Fruit fly (Drosophila melanogaster) whole organism, pupa: ENCODE measurements around the gene Sulf1.

Experiments
- CG10348 ChIP-seq: fragments of 200-800 bp; sonication (Bioruptor generic); IDR thresholded peaks from 2 replicates; pipeline ENCODE4 v1.3.6; 2022; ENCODE audit warnings: missing biosample characterization, missing genetic modification characterization
- CG12605 ChIP-seq: fragments of 200-800 bp; sonication (Bioruptor generic); IDR thresholded peaks from 2 replicates; pipeline ENCODE4 v1.3.6; 2022; ENCODE audit warnings: missing biosample characterization, missing genetic modification characterization
- CG13204 ChIP-seq: fragments of 200-800 bp; sonication (Bioruptor generic); optimal IDR thresholded peaks from 2 replicates; lab custom pipeline; 2018; ENCODE audit warnings: missing biosample characterization, mild to moderate bottlenecking, missing genetic modification characterization, moderate library complexity
- CG14655 ChIP-seq: fragments of 200-800 bp; sonication (Bioruptor generic); optimal IDR thresholded peaks from 3 replicates; lab custom pipeline; 2017; ENCODE audit warnings: mild to moderate bottlenecking, missing biosample characterization, missing genetic modification reagents, missing genetic modification characterization
- CG15710 ChIP-seq: fragments of 200-800 bp; sonication (Bioruptor generic); optimal IDR thresholded peaks from 2 replicates; lab custom pipeline; 2018; ENCODE audit warnings: missing biosample characterization, mild to moderate bottlenecking, missing genetic modification characterization, moderate library complexity
- CG17806 ChIP-seq: fragments of 200-800 bp; sonication (Bioruptor generic); optimal IDR thresholded peaks from 2 replicates; lab custom pipeline; 2018; ENCODE audit warnings: missing biosample characterization, mild to moderate bottlenecking, missing genetic modification characterization, moderate library complexity
- CG32121 ChIP-seq: fragments of 200-800 bp; sonication (Bioruptor generic); IDR thresholded peaks from 2 replicates; pipeline ENCODE4 v1.3.6; 2022; ENCODE audit warnings: missing biosample characterization, missing genetic modification characterization
- CG34367 ChIP-seq: fragments of 200-800 bp; sonication (Bioruptor generic); optimal IDR thresholded peaks from 2 replicates; lab custom pipeline; 2018; ENCODE audit warnings: missing biosample characterization, mild to moderate bottlenecking, missing genetic modification characterization
- CG4496 ChIP-seq: fragments of 200-800 bp; sonication (Bioruptor generic); IDR thresholded peaks from 3 replicates; pipeline ENCODE4 v1.3.6; 2022; ENCODE audit warnings: missing biosample characterization, missing genetic modification characterization
- CG8159 ChIP-seq: fragments of 200-800 bp; sonication (Bioruptor generic); optimal IDR thresholded peaks from 3 replicates; lab custom pipeline; 2018; ENCODE audit warnings: missing biosample characterization, mild to moderate bottlenecking, missing genetic modification characterization, moderate library complexity
- CG8301 ChIP-seq: fragments of 200-800 bp; sonication (Bioruptor generic); optimal IDR thresholded peaks from 2 replicates; lab custom pipeline; 2018; ENCODE audit warnings: missing biosample characterization, mild to moderate bottlenecking, missing genetic modification characterization
- CG9948 ChIP-seq: fragments of 200-800 bp; sonication (Bioruptor generic); optimal IDR thresholded peaks from 2 replicates; lab custom pipeline; 2018; ENCODE audit warnings: missing biosample characterization, mild to moderate bottlenecking, missing genetic modification characterization, moderate library complexity
- D1 ChIP-seq: fragments of 200-800 bp; sonication (Bioruptor generic); optimal IDR thresholded peaks from 2 replicates; lab custom pipeline; 2018; ENCODE audit warnings: missing biosample characterization, mild to moderate bottlenecking, missing genetic modification characterization, moderate library complexity
- EcR ChIP-seq: fragments of 200-800 bp; sonication (Bioruptor generic); optimal IDR thresholded peaks from 3 replicates; lab custom pipeline; 2019; ENCODE audit warnings: missing biosample characterization, missing genetic modification characterization, mild to moderate bottlenecking, moderate library complexity, missing genetic modification reagents
- Ets98B ChIP-seq: fragments of 200-800 bp; sonication (Bioruptor generic); IDR thresholded peaks from 2 replicates; pipeline ENCODE4 v1.3.6; 2022; ENCODE audit warnings: missing biosample characterization, missing genetic modification characterization
- Pif1A ChIP-seq: fragments of 200-800 bp; sonication (Bioruptor generic); optimal IDR thresholded peaks from 3 replicates; lab custom pipeline; 2016; ENCODE audit warnings: missing biosample characterization, missing genetic modification characterization
- Pif1B ChIP-seq: fragments of 200-800 bp; sonication (Bioruptor generic); optimal IDR thresholded peaks from 3 replicates; lab custom pipeline; 2016; ENCODE audit warnings: missing biosample characterization, missing genetic modification characterization
- Snoo ChIP-seq: fragments of 200-800 bp; sonication (Bioruptor generic); optimal IDR thresholded peaks from 3 replicates; lab custom pipeline; 2017; ENCODE audit warnings: missing biosample characterization, mild to moderate bottlenecking, missing genetic modification characterization, inconsistent platforms
- fd96Ca ChIP-seq: fragments of 200-800 bp; sonication (Bioruptor generic); IDR thresholded peaks from 3 replicates; pipeline ENCODE4 v1.3.6; 2022; ENCODE audit warnings: missing biosample characterization, missing genetic modification characterization
- gl ChIP-seq: fragments of 200-800 bp; sonication (Bioruptor generic); optimal IDR thresholded peaks from 2 replicates; lab custom pipeline; 2018; ENCODE audit warnings: missing biosample characterization, mild to moderate bottlenecking, missing genetic modification characterization
- rn ChIP-seq: fragments of 200-800 bp; sonication (Bioruptor generic); IDR thresholded peaks from 2 replicates; pipeline ENCODE4 v1.3.6; 2022; ENCODE audit warnings: missing biosample characterization, missing genetic modification characterization

Sulf1 gene

DNA sequence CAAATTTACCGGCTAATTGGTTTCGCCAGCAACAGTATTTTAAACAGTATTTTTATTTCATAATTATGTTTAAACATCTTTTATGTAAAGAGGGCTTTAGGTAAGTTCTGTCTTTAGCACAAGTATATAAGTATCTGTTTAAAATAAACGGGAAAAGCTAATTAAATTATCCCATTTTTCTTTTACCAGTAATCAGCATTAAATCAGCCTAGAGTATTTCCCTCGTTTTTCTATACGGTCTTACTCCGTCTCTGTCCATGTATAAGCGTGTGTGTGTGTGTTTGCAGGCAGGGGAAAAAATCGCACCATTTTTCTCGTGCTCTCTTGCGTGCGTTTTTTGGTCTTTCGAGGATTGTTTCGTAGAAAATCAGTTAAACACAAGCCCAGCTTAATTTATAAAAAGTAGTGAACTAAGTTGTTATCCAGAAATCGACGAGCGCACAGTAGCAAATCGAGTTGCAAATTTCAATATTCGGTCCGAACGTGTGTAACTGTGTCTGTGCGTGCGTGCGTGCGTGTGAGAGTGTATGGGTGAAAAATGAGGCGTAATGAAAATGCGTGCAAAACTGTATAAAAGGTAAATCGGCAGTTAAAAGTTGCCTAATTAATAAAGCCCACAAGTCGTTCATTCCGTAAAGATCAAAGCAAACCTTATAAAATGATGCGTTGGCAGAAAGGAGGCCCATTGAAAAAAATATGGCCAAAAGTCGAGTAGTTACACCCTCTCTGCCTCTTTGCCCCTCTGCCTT is 66.4 kb downstream of the Sulf1 start:
- TF ChIP-seq CG8159: no peak
- TF ChIP-seq CG15710: no peak
- no peak for TF ChIP-seq gl (tag; lab: Kevin White, UChicago)

DNA sequence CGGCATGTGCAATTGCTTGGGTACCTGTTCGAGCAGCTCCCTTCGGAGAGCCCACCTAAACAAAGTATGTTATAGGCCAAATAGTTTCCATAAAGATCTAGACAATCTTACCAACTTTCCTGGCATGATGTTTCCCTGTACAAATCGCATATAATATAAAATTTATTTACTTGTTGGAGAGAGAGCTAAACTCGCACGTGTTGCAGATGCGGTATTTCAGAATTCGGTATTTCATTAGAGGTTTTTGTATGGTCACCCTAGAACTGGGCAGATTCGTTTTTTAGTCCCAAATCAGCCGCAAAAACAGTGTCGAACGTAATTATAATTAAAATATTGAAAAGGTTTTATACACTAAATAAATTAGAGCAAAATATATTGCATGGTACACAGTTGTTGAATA is 67.2 kb downstream of the Sulf1 start, which contains the start of the genes Mat89Ba and gish:
Gene Mat89Ba, minus strand, starts transcription at position 231 of the 400 bp plus-strand sequence.
Gene gish, plus strand, starts transcription at position 268 of the 400 bp plus-strand sequence.
- TF ChIP-seq CG4496 (GFP tag; lab: Robert Waterston, UW) (no peak), CG8301 (no peak), CG34367 (tag; lab: Kevin White, UChicago) (no peak), CG9948 (no peak), gl (tag; lab: Kevin White, UChicago) (no peak), Pif1A (GFP tag; lab: Kevin White, UChicago) (no peak), rn (no peak)

DNA sequence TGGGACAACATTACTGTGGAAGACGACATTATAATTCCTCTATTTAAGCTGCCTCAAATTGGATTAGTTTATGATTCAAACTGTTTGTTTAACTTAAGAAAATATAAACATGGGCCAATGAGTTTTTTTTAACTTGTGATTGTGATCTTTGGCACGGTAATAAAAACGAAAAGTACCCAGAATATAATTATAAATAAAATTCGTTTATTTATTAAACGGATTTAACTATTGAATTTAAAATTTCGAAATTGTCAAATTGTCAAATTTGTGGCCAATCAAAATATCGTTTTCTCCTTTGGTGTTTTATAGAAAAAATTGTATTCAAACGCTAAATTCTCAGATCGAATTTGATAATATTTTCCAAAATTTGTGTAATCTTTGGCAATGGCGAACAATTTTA is 72.7 kb downstream of the Sulf1 start, which contains the start of gene Mst89B:
Gene Mst89B, plus strand, starts transcription at position 301 of the 400 bp plus-strand sequence.
- TF ChIP-seq fd96Ca (GFP tag; lab: Robert Waterston, UW) (no peak), CG13204 (no peak), CG10348 (GFP tag; lab: Robert Waterston, UW) (no peak), CG8159 (no peak), gl (tag; lab: Kevin White, UChicago) (no peak), Pif1B (GFP tag; lab: Kevin White, UChicago) (no peak), Snoo (no peak), D1 (tag; lab: Kevin White, UChicago) (no peak), CG32121 (GFP tag; lab: Robert Waterston, UW) (no peak), CG34367 (tag; lab: Kevin White, UChicago) (no peak), CG4496 (GFP tag; lab: Robert Waterston, UW) (no peak), CG17806 (tag; lab: Kevin White, UChicago) (no peak), Ets98B (GFP tag; lab: Robert Waterston, UW) (no peak), CG8301 (no peak), EcR (GFP tag; lab: Kevin White, UChicago) (no peak), CG12605 (GFP tag; lab: Robert Waterston, UW) (no peak), rn (no peak)

DNA sequence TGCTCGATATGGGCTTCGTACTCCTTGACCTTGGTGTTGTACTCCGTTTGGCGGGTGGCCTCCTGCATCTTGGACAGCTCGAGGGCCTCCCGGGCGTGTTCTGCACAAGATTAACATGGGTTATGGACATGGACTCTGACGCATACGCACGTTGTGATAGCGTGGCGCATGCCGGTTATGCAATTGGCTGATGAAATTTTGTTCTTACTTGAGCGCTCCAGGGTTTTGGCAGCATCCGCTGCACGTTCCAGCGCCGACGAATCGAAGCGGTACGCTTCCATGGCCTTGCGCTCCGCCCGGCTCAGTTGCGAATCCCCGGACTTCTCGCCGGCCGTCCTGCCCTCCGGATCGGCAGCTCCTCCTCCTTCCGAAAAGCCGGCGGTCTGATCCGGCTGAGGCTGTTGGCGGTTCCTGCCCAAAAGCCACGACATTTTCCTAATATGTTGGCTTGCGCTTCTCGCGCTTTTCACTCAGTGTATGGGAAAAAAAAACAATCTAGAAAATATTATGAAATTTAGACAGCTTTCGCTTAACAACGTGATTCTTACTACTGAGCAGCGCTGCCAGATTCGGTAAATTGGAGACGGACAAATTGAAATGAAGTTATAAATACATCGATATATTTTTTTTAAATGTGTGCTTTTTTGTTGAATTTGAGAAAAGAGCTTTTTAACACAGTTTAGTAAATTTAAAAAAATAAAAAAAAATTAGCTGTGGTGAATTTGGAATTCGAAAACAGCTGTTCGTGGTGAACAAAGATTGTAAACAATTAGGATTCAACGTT is 75.7 kb downstream of the Sulf1 start, which contains the start of the genes bor and asun:
Gene bor, minus strand, starts transcription at position 594 of the 784 bp plus-strand sequence.
Gene asun, plus strand, starts transcription at position 750 of the 784 bp plus-strand sequence.
- no peak for TF ChIP-seq CG32121 (GFP tag; lab: Robert Waterston, UW)
- TF ChIP-seq CG14655 (GFP tag; lab: Kevin White, UChicago): no peak
- TF ChIP-seq Pif1A (GFP tag; lab: Kevin White, UChicago): no peak
- no peak for TF ChIP-seq CG10348 (GFP tag; lab: Robert Waterston, UW)
- TF ChIP-seq rn: no peak
- TF ChIP-seq gl (tag; lab: Kevin White, UChicago): no peak
- TF ChIP-seq CG17806 (tag; lab: Kevin White, UChicago): no peak
- TF ChIP-seq CG15710: no peak
- TF ChIP-seq Pif1B (GFP tag; lab: Kevin White, UChicago): no peak
- no peak for TF ChIP-seq CG13204
- no peak for TF ChIP-seq EcR (GFP tag; lab: Kevin White, UChicago)
- TF ChIP-seq CG34367 (tag; lab: Kevin White, UChicago): no peak
- TF ChIP-seq CG12605 (GFP tag; lab: Robert Waterston, UW): peak; percentile 12; the same call in 1 of the 2 replicates
- no peak for TF ChIP-seq CG9948
- peak; percentile 29; the same call in 1 of the 3 replicates for TF ChIP-seq CG4496 (GFP tag; lab: Robert Waterston, UW)
